Worm (Caenorhabditis elegans) whole organism, young adult: ENCODE results near the gene ncl-1.

Experiments
- F57A8.1 ChIP-seq: fragments of 200-800 bp; sonication (Bioruptor generic); optimal IDR thresholded peaks from 2 replicates; lab custom pipeline; 2018; ENCODE audit warnings: mild to moderate bottlenecking, missing genetic modification characterization, moderate library complexity, missing compliant biosample characterization
- ceh-100 ChIP-seq: fragments of 200-800 bp; sonication (Bioruptor generic); IDR thresholded peaks from 2 replicates; pipeline ENCODE4 v1.3.6; 2022; ENCODE audit warnings: missing genetic modification reagents, missing genetic modification characterization, missing compliant biosample characterization
- lsy-27 ChIP-seq: sonication (generic microtip); optimal IDR thresholded peaks from 2 replicates; lab custom pipeline; 2017; ENCODE audit warnings: missing genetic modification characterization, mild to moderate bottlenecking, missing compliant biosample characterization, antibody characterized with exemption, missing genotype, borderline replicate concordance; ENCODE audit not compliant: insufficient read depth
- mxl-1 ChIP-seq: sonication (generic microtip); optimal IDR thresholded peaks from 2 replicates; lab custom pipeline; 2016; ENCODE audit warnings: missing genetic modification characterization, missing compliant biosample characterization
- pha-4 ChIP-seq: fragments of 150-350 bp; sonication (generic microtip); optimal IDR thresholded peaks from 2 replicates; lab custom pipeline; 2014; ENCODE audit warnings: missing biosample characterization, missing genetic modification reagents, missing genetic modification characterization
- sdz-38 ChIP-seq: sonication (generic microtip); optimal IDR thresholded peaks from 2 replicates; lab custom pipeline; 2016; ENCODE audit warnings: missing genotype, missing genetic modification characterization, missing compliant biosample characterization

ce11 chrIII:7733563-7733962 lies 14.0 kb downstream of the ncl-1 start:
- TF ChIP-seq F57A8.1 (no peak), sdz-38 (tag; lab: Kevin White, UChicago) (no peak), lsy-27 (tag; lab: Kevin White, UChicago) (no peak), pha-4 (tag; lab: Kevin White, UChicago) (no peak), mxl-1 (no peak), ceh-100 (GFP tag; lab: Robert Waterston, UW) (no peak)
